Worm (Caenorhabditis elegans) whole organism, L3 larva: Measurements from ENCODE around the gene ufl-1.
A peak's percentile ranks its signal among the peaks of the same experiment; 100 is the strongest.

Experiments
- R02D3.7 ChIP-seq: fragments of 150-350 bp; optimal IDR thresholded peaks from 2 replicates; lab custom pipeline; 2014; ENCODE audit warnings: missing biosample characterization, missing genetic modification characterization
- ZK546.5 ChIP-seq: sonication (generic microtip); optimal IDR thresholded peaks from 2 replicates; lab custom pipeline; 2017; ENCODE audit warnings: missing biosample characterization, missing genetic modification characterization
- aly-2 ChIP-seq: fragments of 150-350 bp; optimal IDR thresholded peaks from 2 replicates; lab custom pipeline; 2014; ENCODE audit warnings: missing biosample characterization, missing genetic modification characterization
- ama-1 ChIP-seq: fragments of 150-350 bp; optimal IDR thresholded peaks from 2 replicates; lab custom pipeline; 2018
- ceh-16 ChIP-seq: sonication (generic microtip); optimal IDR thresholded peaks from 2 replicates; lab custom pipeline; 2017; ENCODE audit warnings: missing biosample characterization, missing genetic modification characterization
- ceh-28 ChIP-seq: fragments of 150-350 bp; optimal IDR thresholded peaks from 2 replicates; lab custom pipeline; 2014; ENCODE audit warnings: missing biosample characterization, missing genetic modification reagents, missing genetic modification characterization
- ceh-82 ChIP-seq: fragments of 150-350 bp; optimal IDR thresholded peaks from 2 replicates; lab custom pipeline; 2014; ENCODE audit warnings: missing biosample characterization, missing genetic modification characterization
- ceh-9 ChIP-seq: sonication (generic microtip); optimal IDR thresholded peaks from 2 replicates; lab custom pipeline; 2018; ENCODE audit warnings: missing biosample characterization, missing genetic modification characterization
- daf-12 ChIP-seq: fragments of 150-350 bp; optimal IDR thresholded peaks from 2 replicates; lab custom pipeline; 2014; ENCODE audit warnings: missing biosample characterization, missing genetic modification reagents, missing genetic modification characterization
- egl-27 ChIP-seq: sonication (generic microtip); optimal IDR thresholded peaks from 4 replicates; lab custom pipeline; 2017; ENCODE audit warnings: missing biosample characterization, missing genetic modification reagents, missing genetic modification characterization
- egl-5 ChIP-seq: fragments of 150-350 bp; optimal IDR thresholded peaks from 2 replicates; lab custom pipeline; 2017; ENCODE audit warnings: missing biosample characterization, missing genetic modification reagents, missing genetic modification characterization, inconsistent platforms
- elt-1 ChIP-seq: fragments of 150-350 bp; optimal IDR thresholded peaks from 2 replicates; lab custom pipeline; 2014; ENCODE audit warnings: missing biosample characterization, missing genetic modification characterization
- elt-2 ChIP-seq: sonication (generic microtip); optimal IDR thresholded peaks from 2 replicates; lab custom pipeline; 2016; ENCODE audit warnings: missing genetic modification reagents, mild to moderate bottlenecking, missing genetic modification characterization, missing compliant biosample characterization
- elt-3 ChIP-seq, 3 experiments: fragments of 150-350 bp in 1 of 3; sonication (generic microtip) in 2 of 3; optimal IDR thresholded peaks; 2 replicates in 2 of 3; 4 replicates in 1 of 3; lab custom pipeline; 2014 to 2017; ENCODE audit warnings: missing biosample characterization in 3 of 3, missing genetic modification characterization in 3 of 3
- eor-1 ChIP-seq, 2 experiments: fragments of 150-350 bp; optimal IDR thresholded peaks; 2 replicates each; lab custom pipeline; 2014 to 2018; ENCODE audit warnings: missing biosample characterization in 2 of 2, missing genetic modification characterization in 2 of 2
- fkh-10 ChIP-seq: sonication (generic microtip); optimal IDR thresholded peaks from 2 replicates; lab custom pipeline; 2017; ENCODE audit warnings: missing biosample characterization, missing genetic modification reagents, missing genetic modification characterization
- fkh-2 ChIP-seq: fragments of 150-350 bp; optimal IDR thresholded peaks from 2 replicates; lab custom pipeline; 2014; ENCODE audit warnings: missing biosample characterization, missing genetic modification reagents, missing genetic modification characterization
- fos-1 ChIP-seq: fragments of 150-350 bp; optimal IDR thresholded peaks from 2 replicates; lab custom pipeline; 2014; ENCODE audit warnings: missing biosample characterization, missing genetic modification characterization
- hmg-11 ChIP-seq: sonication (generic microtip); optimal IDR thresholded peaks from 2 replicates; lab custom pipeline; 2016; ENCODE audit warnings: missing genetic modification characterization, missing compliant biosample characterization
- jun-1 ChIP-seq: fragments of 150-350 bp; optimal IDR thresholded peaks from 2 replicates; lab custom pipeline; 2014; ENCODE audit warnings: missing biosample characterization, missing genetic modification reagents, missing genetic modification characterization
- lin-15B ChIP-seq: fragments of 150-350 bp; optimal IDR thresholded peaks from 2 replicates; lab custom pipeline; 2014; ENCODE audit warnings: missing biosample characterization, missing genetic modification characterization
- lin-39 ChIP-seq: fragments of 150-350 bp; optimal IDR thresholded peaks from 2 replicates; lab custom pipeline; 2018; ENCODE audit warnings: missing biosample characterization, missing genetic modification reagents, missing genetic modification characterization
- lsy-12 ChIP-seq: sonication (generic microtip); optimal IDR thresholded peaks from 2 replicates; lab custom pipeline; 2016; ENCODE audit warnings: mild to moderate bottlenecking, missing genetic modification characterization, missing compliant biosample characterization
- mdl-1 ChIP-seq: fragments of 150-350 bp; optimal IDR thresholded peaks from 2 replicates; lab custom pipeline; 2014; ENCODE audit warnings: missing biosample characterization, missing genetic modification characterization
- mml-1 ChIP-seq: fragments of 150-350 bp; sonication (generic microtip); optimal IDR thresholded peaks from 3 replicates; lab custom pipeline; 2014; ENCODE audit warnings: missing biosample characterization, missing genetic modification characterization
- nfya-1 ChIP-seq: sonication (generic microtip); optimal IDR thresholded peaks from 2 replicates; lab custom pipeline; 2017; ENCODE audit warnings: missing genetic modification characterization, mild to moderate bottlenecking, missing compliant biosample characterization, antibody characterized with exemption, moderate library complexity; ENCODE audit not compliant: insufficient read depth
- nhr-11 ChIP-seq: fragments of 150-350 bp; optimal IDR thresholded peaks from 2 replicates; lab custom pipeline; 2014; ENCODE audit warnings: missing biosample characterization, missing genetic modification characterization
- nhr-12 ChIP-seq: fragments of 150-350 bp; optimal IDR thresholded peaks from 2 replicates; lab custom pipeline; 2014; ENCODE audit warnings: missing biosample characterization, missing genetic modification characterization
- nhr-23 ChIP-seq: fragments of 150-350 bp; optimal IDR thresholded peaks from 2 replicates; lab custom pipeline; 2014; ENCODE audit warnings: missing biosample characterization, missing genetic modification reagents, missing genetic modification characterization
- nhr-237 ChIP-seq: fragments of 150-350 bp; optimal IDR thresholded peaks from 2 replicates; lab custom pipeline; 2014; ENCODE audit warnings: missing biosample characterization, missing genetic modification characterization
- nhr-25 ChIP-seq: sonication (generic microtip); optimal IDR thresholded peaks from 2 replicates; lab custom pipeline; 2017; ENCODE audit warnings: missing biosample characterization, missing genetic modification characterization
- nhr-28 ChIP-seq: fragments of 150-350 bp; optimal IDR thresholded peaks from 2 replicates; lab custom pipeline; 2014; ENCODE audit warnings: missing biosample characterization, missing genetic modification characterization
- nhr-43 ChIP-seq: sonication (generic microtip); optimal IDR thresholded peaks from 2 replicates; lab custom pipeline; 2016; ENCODE audit warnings: mild to moderate bottlenecking, missing genetic modification characterization, missing compliant biosample characterization; ENCODE audit not compliant: poor library complexity, severe bottlenecking
- nhr-67 ChIP-seq: fragments of 150-350 bp; optimal IDR thresholded peaks from 2 replicates; lab custom pipeline; 2014; ENCODE audit warnings: missing biosample characterization, missing genetic modification characterization
- nhr-76 ChIP-seq: fragments of 150-350 bp; sonication (generic microtip); optimal IDR thresholded peaks from 5 replicates; lab custom pipeline; 2014; ENCODE audit warnings: missing biosample characterization, missing genetic modification characterization
- nhr-77 ChIP-seq: fragments of 150-350 bp; optimal IDR thresholded peaks from 2 replicates; lab custom pipeline; 2014; ENCODE audit warnings: missing biosample characterization, missing genetic modification characterization
- pha-4 ChIP-seq: fragments of 150-350 bp; optimal IDR thresholded peaks from 2 replicates; lab custom pipeline; 2014; ENCODE audit warnings: missing biosample characterization, missing genetic modification reagents, missing genetic modification characterization
- pqm-1 ChIP-seq: fragments of 150-350 bp; optimal IDR thresholded peaks from 2 replicates; lab custom pipeline; 2017; ENCODE audit warnings: missing biosample characterization, missing genetic modification characterization, inconsistent platforms
- sea-2 ChIP-seq: fragments of 150-350 bp; sonication (generic microtip); optimal IDR thresholded peaks from 4 replicates; lab custom pipeline; 2014; ENCODE audit warnings: missing biosample characterization, missing genetic modification reagents, missing genetic modification characterization
- skn-1 ChIP-seq: fragments of 150-350 bp; optimal IDR thresholded peaks from 2 replicates; lab custom pipeline; 2014; ENCODE audit warnings: missing biosample characterization, missing genetic modification characterization
- snpc-4 ChIP-seq: fragments of 150-350 bp; optimal IDR thresholded peaks from 2 replicates; lab custom pipeline; 2014; ENCODE audit warnings: missing biosample characterization, missing genetic modification characterization
- tbx-2 ChIP-seq: sonication (generic microtip); optimal IDR thresholded peaks from 2 replicates; lab custom pipeline; 2016; ENCODE audit warnings: mild to moderate bottlenecking, missing genetic modification characterization, missing compliant biosample characterization
- unc-39 ChIP-seq: sonication (generic microtip); optimal IDR thresholded peaks from 4 replicates; lab custom pipeline; 2017; ENCODE audit warnings: missing biosample characterization, missing genetic modification characterization
- unc-62 ChIP-seq: fragments of 150-350 bp; sonication (generic microtip); optimal IDR thresholded peaks from 4 replicates; lab custom pipeline; 2014; ENCODE audit warnings: missing biosample characterization, missing genetic modification reagents, missing genetic modification characterization
- zag-1 ChIP-seq: fragments of 150-350 bp; optimal IDR thresholded peaks from 2 replicates; lab custom pipeline; 2014; ENCODE audit warnings: missing biosample characterization, missing genetic modification characterization
- ztf-11 ChIP-seq: fragments of 150-350 bp; optimal IDR thresholded peaks from 2 replicates; lab custom pipeline; 2014; ENCODE audit warnings: missing biosample characterization, missing genetic modification characterization
- ztf-4 ChIP-seq: fragments of 150-350 bp; optimal IDR thresholded peaks from 2 replicates; lab custom pipeline; 2014; ENCODE audit warnings: missing biosample characterization, missing genetic modification characterization

Gene ufl-1

DNA sequence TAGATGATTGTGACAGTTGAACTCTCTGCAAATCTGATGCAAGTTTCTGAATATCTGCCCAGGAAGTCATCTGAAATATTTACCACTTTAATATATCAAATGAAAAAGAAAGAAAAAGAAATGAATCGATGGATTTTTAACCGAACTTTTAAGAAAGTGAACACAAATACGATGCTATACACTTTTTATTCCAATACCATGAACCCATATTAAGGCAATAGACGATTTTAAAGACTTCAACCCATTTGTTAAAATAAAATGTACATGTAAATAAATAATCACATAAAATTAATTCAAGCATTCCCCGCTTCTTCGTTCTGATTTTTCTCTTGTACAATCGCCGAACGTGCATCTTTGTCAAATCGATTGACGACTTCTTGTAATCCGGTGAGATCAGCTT lies at the start of gene ufl-1:
ufl-1 (minus strand) TSS at position 70 of the 400 bp plus-strand sequence.
- TF ChIP-seq tbx-2 (tag; lab: Kevin White, UChicago) (no peak), R02D3.7 (tag; lab: Kevin White, UChicago) (no peak), ama-1 (lab: Kevin White, UChicago) (no peak), daf-12 (no peak), sea-2 (GFP tag; lab: Kevin White, UChicago) (no peak), ztf-11 (no peak), fos-1 (tag; lab: Kevin White, UChicago) (no peak), skn-1 (tag; lab: Kevin White, UChicago) (no peak), zag-1 (no peak), jun-1 (tag; lab: Kevin White, UChicago) (no peak), ztf-4 (tag; lab: Kevin White, UChicago) (no peak), nhr-25 (tag; lab: Kevin White, UChicago) (no peak), elt-2 (tag; lab: Kevin White, UChicago) (no peak)

DNA sequence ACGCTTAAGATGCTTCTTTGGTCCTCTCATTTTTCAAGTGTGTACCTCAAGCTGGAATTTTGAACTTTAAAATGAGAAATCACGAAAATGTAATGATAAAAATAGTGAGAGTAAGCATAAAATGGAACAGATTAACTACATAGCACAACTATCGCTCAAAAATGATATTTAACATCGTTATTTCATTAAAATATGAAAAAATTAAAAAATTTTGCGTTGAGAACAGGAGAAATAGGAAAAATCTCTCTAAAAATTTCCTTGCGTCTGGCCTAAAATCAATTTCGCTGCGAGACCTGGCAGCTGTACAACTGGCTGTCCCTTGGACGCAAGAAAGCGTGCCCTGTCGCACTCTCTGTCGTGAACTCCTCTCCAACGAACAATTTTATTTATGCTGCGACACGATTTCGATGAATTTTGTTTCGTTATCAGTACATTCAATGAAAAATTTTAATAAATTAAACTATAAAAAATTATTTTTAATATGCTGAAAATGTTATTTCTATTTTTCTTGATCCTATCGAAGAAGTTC lies 48.0 kb upstream of the ufl-1 start, which contains the start of gene rps-4:
rps-4 (minus strand) TSS at position 51 of the 529 bp plus-strand sequence.
- TF ChIP-seq fkh-2 (tag; lab: Kevin White, UChicago) (no peak), mml-1 (tag; lab: Kevin White, UChicago) (no peak), pha-4 (tag; lab: Kevin White, UChicago) (peak; percentile 96), sea-2 (GFP tag; lab: Kevin White, UChicago) (no peak), lin-15B (tag; lab: Kevin White, UChicago) (peak; percentile 100), unc-39 (tag; lab: Kevin White, UChicago) (no peak), ztf-4 (tag; lab: Kevin White, UChicago) (no peak), R02D3.7 (tag; lab: Kevin White, UChicago) (peak; percentile 77), ceh-28 (tag; lab: Kevin White, UChicago) (peak; percentile 67), nhr-77 (tag; lab: Kevin White, UChicago) (no peak), ZK546.5 (tag; lab: Kevin White, UChicago) (no peak), nhr-237 (no peak), fos-1 (tag; lab: Kevin White, UChicago) (peak; percentile 40), ceh-16 (tag; lab: Kevin White, UChicago) (no peak), nhr-76 (tag; lab: Kevin White, UChicago) (no peak), ceh-82 (tag; lab: Kevin White, UChicago) (peak; percentile 22), snpc-4 (tag; lab: Kevin White, UChicago) (peak; percentile 81), nhr-25 (tag; lab: Kevin White, UChicago) (peak; percentile 91), egl-27 (tag; lab: Kevin White, UChicago) (peak; percentile 75), ama-1 (lab: Kevin White, UChicago) (peak; percentile 35), zag-1 (no peak), mdl-1 (no peak), jun-1 (tag; lab: Kevin White, UChicago) (peak; percentile 78), lsy-12 (peak; percentile 77), nhr-11 (no peak), nhr-43 (peak; percentile 75), ceh-9 (no peak), daf-12 (no peak), nhr-23 (peak; percentile 88), pqm-1 (peak; percentile 90), nhr-12 (no peak), elt-1 (tag; lab: Kevin White, UChicago) (peak; percentile 24), elt-3 (tag; optimal IDR thresholded peaks at IDR 0.05; lab: Kevin White, UChicago) (no peak), ztf-11 (no peak), skn-1 (tag; lab: Kevin White, UChicago) (peak; percentile 82), nhr-28 (no peak), fkh-10 (peak; percentile 75), unc-62 (GFP tag; lab: Kevin White, UChicago) (peak; percentile 14), nfya-1 (tag; lab: Kevin White, UChicago) (peak; percentile 94), nhr-67 (no peak), hmg-11 (tag; lab: Kevin White, UChicago) (peak; percentile 85), aly-2 (tag; lab: Kevin White, UChicago) (no peak), elt-2 (tag; lab: Kevin White, UChicago) (peak; percentile 81), eor-1 (tag; optimal IDR thresholded peaks at IDR 0.05; lab: Kevin White, UChicago) (no peak), tbx-2 (tag; lab: Kevin White, UChicago) (peak; percentile 46), lin-39 (tag; lab: Kevin White, UChicago) (peak; percentile 86), egl-5 (tag; lab: Kevin White, UChicago) (peak; percentile 47)
